Fruit fly (Drosophila melanogaster): ENCODE data around the gene SH3PX1.

SH3PX1 gene

DNA sequence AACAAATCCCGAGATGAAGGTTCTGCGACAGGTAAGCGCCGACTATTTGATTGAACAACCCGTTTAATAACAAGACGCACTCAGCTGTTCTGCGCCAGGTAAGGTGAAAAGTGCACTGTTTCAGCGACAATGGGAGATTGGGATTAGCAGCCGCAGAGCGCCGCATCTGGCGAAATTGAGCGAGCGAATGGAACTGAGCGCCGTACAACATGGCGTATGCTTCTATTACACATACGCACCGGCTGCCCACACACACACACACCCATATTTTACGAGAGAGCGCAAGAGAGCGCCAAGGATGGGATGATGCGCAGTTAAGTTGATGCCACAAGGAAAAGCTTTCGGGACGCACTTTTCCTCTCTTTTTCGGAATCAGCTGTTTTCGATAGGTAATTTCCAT lies 18.4 kb downstream of the SH3PX1 start:
- no peak for TF ChIP-seq Hr39 (GFP tag; optimal IDR thresholded peaks at IDR 0.05)
- peak; percentile 7; the same call in 1 of the 3 replicates for TF ChIP-seq eg (GFP tag; IDR thresholded peaks at IDR 0.05)
- TF ChIP-seq CG10631 (GFP tag; optimal IDR thresholded peaks at IDR 0.05): no peak
- TF ChIP-seq dac (GFP tag; optimal IDR thresholded peaks at IDR 0.05): no peak
- peak; percentile 21 for TF ChIP-seq CG6854 (GFP tag; optimal IDR thresholded peaks at IDR 0.05)
- TF ChIP-seq net (GFP tag; optimal IDR thresholded peaks at IDR 0.05): no peak
- no peak for TF ChIP-seq cyc (GFP tag; optimal IDR thresholded peaks at IDR 0.05)
- no peak for TF ChIP-seq svp (GFP tag)
- no peak for TF ChIP-seq CG4318 (GFP tag; optimal IDR thresholded peaks at IDR 0.05)
- TF ChIP-seq CG3032 (tag; optimal IDR thresholded peaks at IDR 0.05): no peak
- peak; percentile 29 for TF ChIP-seq CG6808 (GFP tag; optimal IDR thresholded peaks at IDR 0.05)

DNA sequence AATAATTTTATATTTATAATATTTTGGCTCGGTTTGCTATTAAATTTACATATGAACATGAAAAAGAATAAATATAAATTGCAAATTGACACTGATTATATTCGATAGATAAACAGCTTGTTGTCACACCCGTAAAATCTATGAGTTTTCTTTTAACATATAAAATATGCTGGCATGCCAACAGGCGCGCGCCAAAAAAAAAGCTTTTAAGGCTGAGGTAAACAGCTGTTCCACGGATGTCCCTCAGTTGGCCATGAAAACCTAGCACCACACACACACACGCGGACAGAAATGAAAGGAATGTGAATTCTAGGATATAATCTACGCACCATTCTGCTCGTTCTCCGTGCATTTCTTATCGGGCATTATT lies 18.8 kb downstream of the SH3PX1 start:
- TF ChIP-seq CG8319 (GFP tag; optimal IDR thresholded peaks at IDR 0.05) (no peak), Hr39 (GFP tag; optimal IDR thresholded peaks at IDR 0.05) (no peak), Eip78C (GFP tag) (no peak), CG34406 (GFP tag; optimal IDR thresholded peaks at IDR 0.05) (no peak), CG10631 (GFP tag; optimal IDR thresholded peaks at IDR 0.05) (no peak), CG4318 (GFP tag; optimal IDR thresholded peaks at IDR 0.05) (no peak), Met (GFP tag; optimal IDR thresholded peaks at IDR 0.05) (no peak), CG31627 (GFP tag; optimal IDR thresholded peaks at IDR 0.05) (no peak), Smox (GFP tag; optimal IDR thresholded peaks at IDR 0.05) (no peak), Eip93F (GFP tag; optimal IDR thresholded peaks at IDR 0.05) (no peak), CG6163 (GFP tag; IDR thresholded peaks at IDR 0.05) (no peak), CG6854 (GFP tag; optimal IDR thresholded peaks at IDR 0.05) (no peak), Sox15 (GFP tag; optimal IDR thresholded peaks at IDR 0.05) (no peak), CG1621 (tag; optimal IDR thresholded peaks at IDR 0.05) (no peak), fd85E (GFP tag; optimal IDR thresholded peaks at IDR 0.05) (no peak), pdm3 (GFP tag; optimal IDR thresholded peaks at IDR 0.05) (no peak), Hr4 (GFP tag; optimal IDR thresholded peaks at IDR 0.05) (no peak), CG7368 (GFP tag; optimal IDR thresholded peaks at IDR 0.05) (no peak)

DNA sequence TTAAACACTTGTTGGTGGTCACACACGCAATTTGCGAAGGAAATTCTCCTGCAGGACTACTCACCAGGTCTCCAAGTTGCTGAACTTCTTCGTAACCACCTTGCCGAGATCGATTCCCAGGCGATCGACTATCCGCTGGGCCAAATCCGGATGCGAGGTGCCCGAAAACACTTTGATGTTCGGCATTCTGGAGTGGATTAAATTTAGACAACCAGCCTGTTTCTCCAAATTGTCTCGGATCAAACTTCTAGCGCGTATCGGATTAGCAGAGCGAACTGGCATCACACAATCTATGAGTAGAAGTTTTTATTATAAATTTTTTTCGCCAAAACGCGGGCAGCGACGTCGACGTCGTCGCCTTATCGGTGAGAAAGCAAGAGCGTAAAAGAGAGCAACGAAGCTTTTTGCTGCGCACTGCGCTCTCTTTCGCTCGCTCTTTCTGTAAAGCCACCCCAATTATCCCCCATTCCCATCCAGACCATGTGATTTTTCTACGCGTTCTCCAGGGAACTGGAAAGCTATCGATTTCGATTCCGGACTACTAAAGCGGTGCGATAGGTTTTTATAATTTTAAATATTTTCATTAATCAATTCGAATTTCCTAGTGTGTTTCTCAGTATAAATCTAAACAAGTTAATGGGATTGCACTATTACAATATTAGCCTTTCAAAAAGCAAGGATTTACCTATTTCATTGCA lies 19.3 kb downstream of the SH3PX1 start:
- TF ChIP-seq CG8632 (GFP tag; optimal IDR thresholded peaks at IDR 0.05) (no peak), CG11294 (GFP tag; IDR thresholded peaks at IDR 0.05) (no peak), CG8319 (GFP tag; optimal IDR thresholded peaks at IDR 0.05) (no peak), CG9139 (GFP tag; optimal IDR thresholded peaks at IDR 0.05) (no peak), CG3032 (tag; optimal IDR thresholded peaks at IDR 0.05) (no peak), eg (GFP tag; IDR thresholded peaks at IDR 0.05) (no peak), CG10669 (GFP tag; optimal IDR thresholded peaks at IDR 0.05) (no peak), acj6 (GFP tag; optimal IDR thresholded peaks at IDR 0.05) (no peak), achi (GFP tag; optimal IDR thresholded peaks at IDR 0.05) (no peak), salr (GFP tag; optimal IDR thresholded peaks at IDR 0.05) (no peak), fd85E (GFP tag; optimal IDR thresholded peaks at IDR 0.05) (no peak), fkh (GFP tag; optimal IDR thresholded peaks at IDR 0.05) (no peak), cyc (GFP tag; optimal IDR thresholded peaks at IDR 0.05) (no peak), CG3919 (GFP tag; optimal IDR thresholded peaks at IDR 0.05) (no peak), CG34406 (GFP tag; optimal IDR thresholded peaks at IDR 0.05) (no peak), CG8119 (GFP tag; IDR thresholded peaks at IDR 0.05) (no peak; the same call in 2 of the 3 replicates), CG31627 (GFP tag; optimal IDR thresholded peaks at IDR 0.05) (no peak), CG6854 (GFP tag; optimal IDR thresholded peaks at IDR 0.05) (peak; percentile 32), esn (GFP tag; optimal IDR thresholded peaks at IDR 0.05) (no peak), dac (GFP tag; optimal IDR thresholded peaks at IDR 0.05) (no peak), ss (GFP tag; optimal IDR thresholded peaks at IDR 0.05) (no peak), CG6276 (GFP tag; optimal IDR thresholded peaks at IDR 0.05) (no peak), vri (GFP tag; optimal IDR thresholded peaks at IDR 0.05) (no peak), CG6163 (GFP tag; IDR thresholded peaks at IDR 0.05) (0 out of 3 replicates have a peak, but pooled peaks have one; percentile 45), spab (GFP tag; optimal IDR thresholded peaks at IDR 0.05) (no peak), Hr39 (GFP tag; optimal IDR thresholded peaks at IDR 0.05) (no peak), pdm3 (GFP tag; optimal IDR thresholded peaks at IDR 0.05) (no peak), CG7368 (GFP tag; optimal IDR thresholded peaks at IDR 0.05) (no peak), dsx (GFP tag; optimal IDR thresholded peaks at IDR 0.05; ENCODE audit: poor library complexity, severe bottlenecking) (no peak), CG10631 (GFP tag; optimal IDR thresholded peaks at IDR 0.05) (no peak), Eip78C (GFP tag) (peak; percentile 0), Met (GFP tag; optimal IDR thresholded peaks at IDR 0.05) (no peak), svp (GFP tag) (peak; percentile 65), lz (GFP tag; optimal IDR thresholded peaks at IDR 0.05) (no peak), CG15336 (GFP tag; IDR thresholded peaks at IDR 0.05) (peak; percentile 42; the same call in 1 of the 2 replicates), Sox14 (GFP tag; optimal IDR thresholded peaks at IDR 0.05) (no peak), net (GFP tag; optimal IDR thresholded peaks at IDR 0.05) (no peak)
